Worm (Caenorhabditis elegans) whole organism, young adult: ENCODE measurements around the gene Y71H2AM.6.

Experiments used
- ZK185.1 ChIP-seq: sonication (generic microtip); optimal IDR thresholded peaks from 2 replicates; lab custom pipeline; 2016; ENCODE audit warnings: mild to moderate bottlenecking, missing genetic modification characterization, missing compliant biosample characterization; ENCODE audit not compliant: poor library complexity, severe bottlenecking
- ama-1 ChIP-seq, 3 experiments: fragments of 150-350 bp in 1 of 3; sonication (generic microtip) in 2 of 3; optimal IDR thresholded peaks; 2 replicates each; lab custom pipeline; 2014 to 2018; ENCODE audit warnings: missing biosample characterization in 2 of 3, missing genetic modification characterization in 2 of 3, missing genetic modification reagents in 2 of 3
- ceh-100 ChIP-seq: fragments of 200-800 bp; sonication (Bioruptor generic); IDR thresholded peaks from 2 replicates; pipeline ENCODE4 v1.3.6; 2022; ENCODE audit warnings: missing genetic modification reagents, missing genetic modification characterization, missing compliant biosample characterization
- lin-40 ChIP-seq: sonication (generic microtip); optimal IDR thresholded peaks from 2 replicates; lab custom pipeline; 2016; ENCODE audit warnings: missing genetic modification characterization, mild to moderate bottlenecking, missing compliant biosample characterization, missing genotype, missing genetic modification reagents
- mxl-1 ChIP-seq: sonication (generic microtip); optimal IDR thresholded peaks from 2 replicates; lab custom pipeline; 2016; ENCODE audit warnings: missing genetic modification characterization, missing compliant biosample characterization
- nfyb-1 ChIP-seq: fragments of 200-800 bp; sonication (Bioruptor generic); IDR thresholded peaks from 2 replicates; pipeline ENCODE4 v1.3.6; 2022; ENCODE audit warnings: missing genetic modification reagents, missing genetic modification characterization, missing compliant biosample characterization
- unc-62 ChIP-seq: fragments of 150-350 bp; optimal IDR thresholded peaks from 2 replicates; lab custom pipeline; 2014; ENCODE audit warnings: missing biosample characterization, missing genetic modification reagents, missing genetic modification characterization

- TF ChIP-seq ceh-100 (GFP tag; lab: Robert Waterston, UW), result no peak
- TF ChIP-seq unc-62 (GFP tag; lab: Kevin White, UChicago), result no peak
- TF ChIP-seq mxl-1 (tag; lab: Kevin White, UChicago), result peak; percentile 13
- TF ChIP-seq lin-40 (tag; lab: Kevin White, UChicago), result no peak
- TF ChIP-seq ama-1 (optimal IDR thresholded peaks at IDR 0.05; lab: Kevin White, UChicago), result no peak
- no peak for TF ChIP-seq ama-1 (GFP tag; optimal IDR thresholded peaks at IDR 0.05; lab: Kevin White, UChicago)
- no peak for TF ChIP-seq nfyb-1
- TF ChIP-seq ZK185.1 (tag; lab: Kevin White, UChicago), result no peak
Measured at ce11 chrIII:2795442-2796023, 14.7 kb downstream of the Y71H2AM.6 start.
